Fruit fly (Drosophila melanogaster) whole organism, embryonic: ENCODE data around the gene mRpL17.

ENCODE experiments used
- CG10654 ChIP-seq: fragments of 200-800 bp; sonication (Bioruptor generic); optimal IDR thresholded peaks from 2 replicates; lab custom pipeline; 2016; ENCODE audit warnings: missing biosample characterization, missing genetic modification characterization
- CG11504 ChIP-seq: fragments of 200-800 bp; sonication (Bioruptor generic); optimal IDR thresholded peaks from 3 replicates; lab custom pipeline; 2019; ENCODE audit warnings: missing biosample characterization, mild to moderate bottlenecking, missing genetic modification characterization, moderate library complexity
- CG12391 ChIP-seq: fragments of 200-800 bp; sonication (Bioruptor generic); optimal IDR thresholded peaks from 3 replicates; lab custom pipeline; 2018; ENCODE audit warnings: missing biosample characterization, mild to moderate bottlenecking, missing genetic modification characterization, moderate library complexity
- CG12659 ChIP-seq: fragments of 200-800 bp; sonication (Bioruptor generic); optimal IDR thresholded peaks from 3 replicates; lab custom pipeline; 2017; ENCODE audit warnings: mild to moderate bottlenecking, missing biosample characterization, missing genetic modification reagents, missing genetic modification characterization
- CG15011 ChIP-seq: fragments of 200-800 bp; sonication (Bioruptor generic); optimal IDR thresholded peaks from 3 replicates; lab custom pipeline; 2018; ENCODE audit warnings: missing biosample characterization, mild to moderate bottlenecking, missing genetic modification characterization
- CG17328 ChIP-seq: fragments of 200-800 bp; sonication (Bioruptor generic); IDR thresholded peaks from 2 replicates; pipeline ENCODE4 v1.3.6; 2022; ENCODE audit warnings: missing biosample characterization, missing genetic modification characterization
- CG2199 ChIP-seq: fragments of 200-800 bp; sonication (Bioruptor generic); IDR thresholded peaks from 3 replicates; pipeline ENCODE4 v1.3.6; 2022; ENCODE audit warnings: missing biosample characterization, missing genetic modification characterization
- CG2202 ChIP-seq: fragments of 200-800 bp; sonication (Bioruptor generic); optimal IDR thresholded peaks from 2 replicates; lab custom pipeline; 2018; ENCODE audit warnings: missing biosample characterization, mild to moderate bottlenecking, missing genetic modification characterization
- CG3065 ChIP-seq: fragments of 200-800 bp; sonication (Bioruptor generic); optimal IDR thresholded peaks from 2 replicates; lab custom pipeline; 2016; ENCODE audit warnings: missing biosample characterization, missing genetic modification characterization
- CG34422 ChIP-seq: fragments of 200-800 bp; sonication (Bioruptor generic); IDR thresholded peaks from 3 replicates; pipeline ENCODE4 v1.3.6; 2022; ENCODE audit warnings: missing biosample characterization, missing genetic modification characterization
- CG5180 ChIP-seq: fragments of 200-800 bp; sonication (Bioruptor generic); optimal IDR thresholded peaks from 3 replicates; lab custom pipeline; 2017; ENCODE audit warnings: missing biosample characterization, missing genetic modification characterization, mild to moderate bottlenecking, moderate library complexity, missing genetic modification reagents
- CG5245 ChIP-seq: fragments of 200-800 bp; sonication (Bioruptor generic); optimal IDR thresholded peaks from 3 replicates; lab custom pipeline; 2016; ENCODE audit warnings: missing biosample characterization, missing genetic modification characterization
- CG6272 ChIP-seq: fragments of 200-800 bp; sonication (Bioruptor generic); IDR thresholded peaks from 2 replicates; pipeline ENCODE4 v1.3.6; 2022; ENCODE audit warnings: missing biosample characterization, missing genetic modification characterization
- CG6654 ChIP-seq: fragments of 200-800 bp; sonication (Bioruptor generic); optimal IDR thresholded peaks from 2 replicates; lab custom pipeline; 2017; ENCODE audit warnings: missing biosample characterization, mild to moderate bottlenecking, missing genetic modification characterization
- CG6689 ChIP-seq: fragments of 200-800 bp; sonication (Bioruptor generic); IDR thresholded peaks from 2 replicates; pipeline ENCODE4 v1.3.6; 2022; ENCODE audit warnings: missing biosample characterization, missing genetic modification characterization
- CG7372 ChIP-seq: fragments of 200-800 bp; sonication (Bioruptor generic); IDR thresholded peaks from 2 replicates; pipeline ENCODE4 v1.3.6; 2022; ENCODE audit warnings: missing biosample characterization, missing genetic modification characterization
- CG9437 ChIP-seq: fragments of 200-800 bp; sonication (Bioruptor generic); optimal IDR thresholded peaks from 2 replicates; lab custom pipeline; 2018; ENCODE audit warnings: missing biosample characterization, mild to moderate bottlenecking, missing genetic modification characterization
- CTCF ChIP-seq: fragments of 200-800 bp; sonication (Bioruptor generic); optimal IDR thresholded peaks from 2 replicates; lab custom pipeline; 2017; ENCODE audit warnings: missing biosample characterization, mild to moderate bottlenecking, missing genetic modification characterization, moderate library complexity
- Dfd ChIP-seq, 2 experiments: fragments of >200 bp; optimal IDR thresholded peaks; 2 replicates each; lab custom pipeline; 2017; ENCODE audit warnings: missing biosample characterization in 2 of 2, missing genetic modification characterization in 2 of 2
- Dip3 ChIP-seq: fragments of 200-800 bp; sonication (Bioruptor generic); optimal IDR thresholded peaks from 3 replicates; lab custom pipeline; 2016; ENCODE audit warnings: missing biosample characterization, missing genetic modification characterization
- Doc2 ChIP-seq: fragments of 200-800 bp; sonication (Bioruptor generic); IDR thresholded peaks from 2 replicates; pipeline ENCODE4 v1.3.6; 2022; ENCODE audit warnings: missing biosample characterization, missing genetic modification characterization
- Fer3 ChIP-seq: fragments of 200-800 bp; sonication (Bioruptor generic); optimal IDR thresholded peaks from 2 replicates; lab custom pipeline; 2018; ENCODE audit warnings: missing biosample characterization, mild to moderate bottlenecking, missing genetic modification characterization, moderate library complexity
- Med ChIP-seq: fragments of 200-800 bp; sonication (Bioruptor generic); peaks from one replicate; lab custom pipeline; 2016; ENCODE audit warnings: missing biosample characterization, missing genetic modification characterization, mild to moderate bottlenecking, inconsistent platforms, moderate library complexity
- Nf-YC ChIP-seq: fragments of 200-800 bp; optimal IDR thresholded peaks from 3 replicates; lab custom pipeline; 2019; ENCODE audit warnings: missing biosample characterization, mild to moderate bottlenecking, missing genetic modification characterization, moderate library complexity
- Ravus ChIP-seq: fragments of 200-800 bp; sonication (Bioruptor generic); IDR thresholded peaks from 2 replicates; pipeline ENCODE4 v1.3.6; 2022; ENCODE audit warnings: missing biosample characterization, missing genetic modification characterization
- Sin3A ChIP-seq: fragments of >200 bp; optimal IDR thresholded peaks from 2 replicates; lab custom pipeline; 2018
- Trl ChIP-seq, 3 experiments: fragments of >200 bp in 2 of 3; fragments of 200-800 bp in 1 of 3; sonication (Bioruptor generic) in 1 of 3; optimal IDR thresholded peaks; 2 replicates in 1 of 3; 3 replicates in 2 of 3; lab custom pipeline; 2016 to 2017; ENCODE audit warnings: missing biosample characterization in 1 of 3, missing genetic modification characterization in 1 of 3
- br ChIP-seq: fragments of >200 bp; optimal IDR thresholded peaks from 2 replicates; lab custom pipeline; 2017
- cg ChIP-seq: fragments of 200-800 bp; sonication (Bioruptor generic); optimal IDR thresholded peaks from 3 replicates; lab custom pipeline; 2019; ENCODE audit warnings: missing biosample characterization, mild to moderate bottlenecking, missing genetic modification characterization, moderate library complexity
- da ChIP-seq: fragments of 200-800 bp; sonication (Bioruptor generic); optimal IDR thresholded peaks from 2 replicates; lab custom pipeline; 2016; ENCODE audit warnings: missing biosample characterization, missing genetic modification characterization
- fd96Cb ChIP-seq: fragments of 200-800 bp; sonication (Bioruptor generic); optimal IDR thresholded peaks from 2 replicates; lab custom pipeline; 2018; ENCODE audit warnings: missing biosample characterization, mild to moderate bottlenecking, missing genetic modification characterization, moderate library complexity
- hkb ChIP-seq, 2 experiments: fragments of 200-800 bp in 1 of 2; fragments of >200 bp in 1 of 2; sonication (Bioruptor generic) in 1 of 2; IDR thresholded peaks in 1 of 2; optimal IDR thresholded peaks in 1 of 2; 2 replicates each; pipeline versions ENCODE4 v1.3.6 to Lab custom; 2017 to 2022; ENCODE audit warnings: missing biosample characterization in 1 of 2, missing genetic modification characterization in 1 of 2
- jumu ChIP-seq: fragments of 200-800 bp; sonication (Bioruptor generic); optimal IDR thresholded peaks from 3 replicates; lab custom pipeline; 2016; ENCODE audit warnings: missing biosample characterization, missing genetic modification characterization
- kah ChIP-seq: fragments of 200-800 bp; sonication (Bioruptor generic); optimal IDR thresholded peaks from 2 replicates; lab custom pipeline; 2018; ENCODE audit warnings: missing biosample characterization, mild to moderate bottlenecking, missing genetic modification characterization
- klu ChIP-seq: fragments of 200-800 bp; sonication (Bioruptor generic); IDR thresholded peaks from 2 replicates; pipeline ENCODE4 v1.3.6; 2022; ENCODE audit warnings: missing biosample characterization, missing genetic modification characterization
- nerfin-1 ChIP-seq: fragments of 200-800 bp; sonication (Bioruptor generic); optimal IDR thresholded peaks from 3 replicates; lab custom pipeline; 2019; ENCODE audit warnings: missing biosample characterization, mild to moderate bottlenecking, missing genetic modification characterization, moderate library complexity
- pb ChIP-seq: fragments of 200-800 bp; sonication (Bioruptor generic); optimal IDR thresholded peaks from 3 replicates; lab custom pipeline; 2016; ENCODE audit warnings: missing biosample characterization, missing genetic modification characterization
- pfk ChIP-seq: fragments of 200-800 bp; sonication (Bioruptor generic); optimal IDR thresholded peaks from 2 replicates; lab custom pipeline; 2018; ENCODE audit warnings: missing biosample characterization, mild to moderate bottlenecking, missing genetic modification characterization, moderate library complexity
- pita ChIP-seq: fragments of 200-800 bp; sonication (Bioruptor generic); optimal IDR thresholded peaks from 2 replicates; lab custom pipeline; 2017; ENCODE audit warnings: missing biosample characterization, mild to moderate bottlenecking, missing genetic modification characterization
- pros ChIP-seq: fragments of 200-800 bp; sonication (Bioruptor generic); optimal IDR thresholded peaks from 3 replicates; lab custom pipeline; 2019; ENCODE audit warnings: missing biosample characterization, mild to moderate bottlenecking, missing genetic modification characterization, moderate library complexity
- tgo ChIP-seq: fragments of 200-800 bp; sonication (Bioruptor generic); IDR thresholded peaks from 3 replicates; pipeline ENCODE4 v1.3.6; 2022; ENCODE audit warnings: missing biosample characterization, missing genetic modification characterization
- twi ChIP-seq: fragments of 200-800 bp; optimal IDR thresholded peaks from 2 replicates; lab custom pipeline; 2019; ENCODE audit warnings: missing biosample characterization, mild to moderate bottlenecking, missing genetic modification characterization, moderate library complexity
- unpg ChIP-seq: fragments of 200-800 bp; sonication (Bioruptor generic); optimal IDR thresholded peaks from 3 replicates; lab custom pipeline; 2018; ENCODE audit warnings: missing biosample characterization, mild to moderate bottlenecking, missing genetic modification characterization, moderate library complexity

mRpL17 gene

dm6 chr3L:271501-272249, 7.1 kb downstream of the mRpL17 start (continued):
- TF ChIP-seq Trl (optimal IDR thresholded peaks at IDR 0.05; lab: Kevin White, UChicago) (peak; percentile 88 to 91), Trl (GFP tag; optimal IDR thresholded peaks at IDR 0.05; lab: Kevin White, UChicago) (no peak), CG5245 (GFP tag; lab: Kevin White, UChicago) (no peak), cg (GFP tag; lab: Kevin White, UChicago) (peak; percentile 25), Nf-YC (tag; lab: Kevin White, UChicago) (peak; percentile 13)

DNA sequence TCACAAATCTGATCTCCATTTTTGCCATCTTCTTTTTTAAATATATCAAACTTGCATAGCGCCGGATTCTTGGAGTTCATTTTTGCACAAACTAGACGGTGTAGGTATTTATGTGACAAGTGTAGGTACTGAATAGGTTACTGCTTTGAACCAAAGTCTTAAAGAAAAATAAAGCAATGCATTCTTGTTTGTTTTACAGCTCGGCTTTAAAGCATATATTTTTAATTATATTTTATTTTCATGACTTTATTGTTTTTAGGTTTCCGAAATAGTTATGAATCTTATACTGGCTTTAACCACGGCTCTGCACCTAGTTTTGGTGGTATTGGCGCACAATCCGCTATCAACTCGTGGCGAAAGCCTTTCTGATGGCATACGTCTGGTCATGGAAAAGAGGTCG, 8.7 kb downstream of the mRpL17 start, which contains the start of gene CG32845:
CG32845 (minus strand) TSS at position 101 of the 400 bp plus-strand sequence.
- no peak for TF ChIP-seq fd96Cb
- TF ChIP-seq Sin3A (lab: Kevin White, UChicago) = no peak
- TF ChIP-seq Ravus (GFP tag; lab: Robert Waterston, UW) = no peak
- no peak for TF ChIP-seq CG34422
- peak; percentile 0 for TF ChIP-seq Med

DNA sequence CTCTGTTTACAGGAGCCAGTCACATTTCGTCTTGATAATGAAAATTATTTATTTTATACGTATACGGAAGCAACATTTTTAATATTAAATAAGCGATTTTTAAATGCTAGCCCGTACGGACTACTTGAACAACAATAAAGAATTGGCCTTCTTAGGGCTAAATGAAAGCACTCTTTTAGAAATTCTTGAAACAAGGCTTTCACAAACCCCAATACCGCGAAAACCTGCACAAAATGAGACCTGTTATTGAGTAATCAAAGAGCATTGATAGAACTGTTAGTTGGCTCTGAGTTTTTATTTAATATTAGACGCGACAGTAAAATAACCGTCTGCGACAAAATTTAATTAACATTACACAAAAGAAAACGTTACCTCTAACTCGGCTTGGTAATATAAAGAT, 10.3 kb downstream of the mRpL17 start, which contains the start of gene ttm2:
ttm2 (plus strand) TSS at position 301 of the 400 bp plus-strand sequence.
- TF ChIP-seq klu = no peak
- TF ChIP-seq da = no peak
- TF ChIP-seq pfk (GFP tag; lab: Kevin White, UChicago) = no peak
- no peak for TF ChIP-seq hkb (optimal IDR thresholded peaks at IDR 0.05; lab: Kevin White, UChicago)
- no peak for TF ChIP-seq hkb (GFP tag; IDR thresholded peaks at IDR 0.05; lab: Robert Waterston, UW)
- TF ChIP-seq CG10654 (GFP tag; lab: Kevin White, UChicago) = no peak
- no peak for TF ChIP-seq CG6654 (GFP tag; lab: Kevin White, UChicago)

DNA sequence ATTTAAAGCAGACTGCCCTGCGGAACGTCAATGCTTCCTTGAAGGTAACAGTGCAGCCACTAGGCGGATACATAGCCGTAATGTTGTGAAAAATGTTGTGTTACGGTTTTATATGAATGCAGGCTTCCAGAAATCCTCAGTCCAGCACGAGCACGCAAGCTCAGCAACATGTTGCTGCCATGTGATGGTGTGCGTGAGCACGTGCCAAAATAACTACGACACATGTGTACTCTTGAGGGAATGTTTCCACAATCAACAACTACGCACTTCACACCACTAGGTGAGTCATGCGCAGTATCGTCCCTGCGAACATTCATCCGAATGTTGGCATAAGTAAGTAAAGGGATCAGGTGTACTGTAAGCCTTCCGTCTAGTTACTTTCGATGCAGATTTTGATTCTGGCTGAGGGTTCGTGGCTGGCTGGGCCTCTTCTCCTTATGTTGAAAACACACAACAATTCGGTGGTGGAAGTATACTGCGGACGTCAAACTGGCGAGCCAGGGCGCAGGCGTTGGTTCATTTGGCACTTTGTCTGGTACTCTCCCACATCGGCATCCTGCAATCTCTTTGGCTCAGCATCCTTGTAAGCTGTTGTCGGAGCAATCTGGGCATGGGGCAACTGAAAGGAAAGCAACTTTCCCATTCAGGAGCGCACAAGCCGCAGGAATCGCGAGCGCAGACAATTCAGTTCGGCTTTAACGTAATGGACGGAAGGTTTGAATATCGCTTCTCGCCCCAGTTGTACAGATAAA, 12.3 kb downstream of the mRpL17 start, which contains the start of gene RhoGEF3:
RhoGEF3 (plus strand) TSS at position 702 of the 752 bp plus-strand sequence.
- TF ChIP-seq CG9437 (no peak), pita (GFP tag; lab: Kevin White, UChicago) (no peak), jumu (no peak), pros (peak; percentile 35), cg (GFP tag; lab: Kevin White, UChicago) (peak; percentile 46), CG15011 (GFP tag; lab: Kevin White, UChicago) (no peak), CG2202 (tag; lab: Kevin White, UChicago) (no peak), Trl (optimal IDR thresholded peaks at IDR 0.05; lab: Kevin White, UChicago) (peak; percentile 3 to 8), Trl (GFP tag; optimal IDR thresholded peaks at IDR 0.05; lab: Kevin White, UChicago) (no peak), pb (GFP tag; lab: Kevin White, UChicago) (no peak), kah (no peak), CG12659 (GFP tag; lab: Kevin White, UChicago) (no peak), CG6272 (GFP tag; lab: Robert Waterston, UW) (no peak), tgo (GFP tag; lab: Robert Waterston, UW) (no peak), CG7372 (GFP tag; lab: Robert Waterston, UW) (no peak), CG3065 (no peak), br (lab: Kevin White, UChicago) (no peak), CG17328 (GFP tag; lab: Robert Waterston, UW) (no peak), Med (peak; percentile 23), Dfd (GFP tag; optimal IDR thresholded peaks at IDR 0.05; lab: Kevin White, UChicago) (no peak), CG12391 (tag; lab: Kevin White, UChicago) (no peak), CTCF (GFP tag; lab: Kevin White, UChicago) (no peak), CG6689 (GFP tag; lab: Robert Waterston, UW) (no peak), Dip3 (GFP tag; lab: Kevin White, UChicago) (no peak), twi (tag; lab: Kevin White, UChicago) (peak; percentile 79), CG2199 (GFP tag; lab: Robert Waterston, UW) (0 out of 3 replicates have a peak, but pooled peaks have one; percentile 30), Doc2 (GFP tag; lab: Robert Waterston, UW) (no peak), CG11504 (tag; lab: Kevin White, UChicago) (peak; percentile 99), Fer3 (tag; lab: Kevin White, UChicago) (no peak), nerfin-1 (tag; lab: Kevin White, UChicago) (peak; percentile 50), unpg (GFP tag; lab: Kevin White, UChicago) (no peak), CG5180 (peak; percentile 93)
